Worm (Caenorhabditis elegans): ENCODE data around the gene spp-2.

- TF ChIP-seq efl-1 (GFP tag; optimal IDR thresholded peaks at IDR 0.05) (no peak), somi-1 (GFP tag; optimal IDR thresholded peaks at IDR 0.05) (no peak)
Observed at ce11 chrX:7343747-7344146, 27.1 kb upstream of the spp-2 start, which contains the start of gene C07D8.5.
